Worm (Caenorhabditis elegans) whole organism, L1 larva: ENCODE measurements around the gene rpn-5.
A peak's percentile ranks its signal among the peaks of the same experiment; 100 is the strongest.

Source experiments
- ama-1 ChIP-seq: fragments of 150-350 bp; optimal IDR thresholded peaks from 2 replicates; lab custom pipeline; 2014
- ceh-63 ChIP-seq: fragments of 200-800 bp; sonication (Bioruptor generic); optimal IDR thresholded peaks from 2 replicates; lab custom pipeline; 2018; ENCODE audit warnings: mild to moderate bottlenecking, missing genetic modification characterization, missing compliant biosample characterization
- ceh-8 ChIP-seq: fragments of 200-800 bp; sonication (Bioruptor generic); optimal IDR thresholded peaks from 2 replicates; lab custom pipeline; 2018; ENCODE audit warnings: mild to moderate bottlenecking, missing genetic modification characterization, moderate library complexity, missing compliant biosample characterization
- ceh-90 ChIP-seq: sonication (generic microtip); optimal IDR thresholded peaks from 2 replicates; lab custom pipeline; 2016; ENCODE audit warnings: missing genetic modification characterization, missing compliant biosample characterization
- dpl-1 ChIP-seq, 3 experiments: fragments of 150-350 bp in 2 of 3; sonication (generic microtip) in 1 of 3; optimal IDR thresholded peaks; 2 replicates each; lab custom pipeline; 2014 to 2017; ENCODE audit warnings: missing biosample characterization in 3 of 3, missing genetic modification characterization in 3 of 3, missing genetic modification reagents in 3 of 3
- dsc-1 ChIP-seq: sonication (generic microtip); optimal IDR thresholded peaks from 2 replicates; lab custom pipeline; 2016; ENCODE audit warnings: mild to moderate bottlenecking, missing genetic modification characterization, missing compliant biosample characterization
- efl-1 ChIP-seq, 4 experiments: fragments of 150-350 bp; optimal IDR thresholded peaks in 3 of 4; peaks in 1 of 4; 1 replicate in 1 of 4; 2 replicates in 3 of 4; lab custom pipeline; 2014; ENCODE audit warnings: missing biosample characterization in 2 of 4, missing genetic modification characterization in 2 of 4, missing genetic modification reagents in 2 of 4
- egl-13 ChIP-seq: sonication (generic microtip); optimal IDR thresholded peaks from 2 replicates; lab custom pipeline; 2016; ENCODE audit warnings: missing genotype, missing genetic modification reagents, missing genetic modification characterization, missing compliant biosample characterization
- elt-2 ChIP-seq: sonication (generic microtip); optimal IDR thresholded peaks from 2 replicates; lab custom pipeline; 2016; ENCODE audit warnings: missing genetic modification characterization, mild to moderate bottlenecking, inconsistent platforms, missing compliant biosample characterization, missing genetic modification reagents
- elt-3 ChIP-seq, 6 experiments: fragments of 150-350 bp in 1 of 6; sonication (generic microtip); optimal IDR thresholded peaks; 2 replicates each; lab custom pipeline; 2017 to 2018; ENCODE audit warnings: missing biosample characterization in 6 of 6, missing genetic modification characterization in 6 of 6, inconsistent platforms in 1 of 6
- ets-5 ChIP-seq: fragments of 200-800 bp; sonication (Bioruptor generic); IDR thresholded peaks from 2 replicates; pipeline ENCODE4 v1.3.6; 2022; ENCODE audit warnings: missing genetic modification characterization, missing compliant biosample characterization
- fkh-4 ChIP-seq: sonication (generic microtip); optimal IDR thresholded peaks from 2 replicates; lab custom pipeline; 2016; ENCODE audit warnings: missing compliant biosample characterization, missing genetic modification characterization, borderline replicate concordance
- grh-1 ChIP-seq: fragments of 200-800 bp; sonication (Bioruptor generic); IDR thresholded peaks from 2 replicates; pipeline ENCODE4 v1.3.6; 2022; ENCODE audit warnings: missing genetic modification reagents, missing genetic modification characterization, missing compliant biosample characterization
- irx-1 ChIP-seq: sonication (generic microtip); optimal IDR thresholded peaks from 2 replicates; lab custom pipeline; 2016; ENCODE audit warnings: missing genetic modification characterization, missing compliant biosample characterization
- jun-1 ChIP-seq: fragments of 150-350 bp; optimal IDR thresholded peaks from 2 replicates; lab custom pipeline; 2014; ENCODE audit warnings: missing biosample characterization, missing genetic modification reagents, missing genetic modification characterization
- lin-13 ChIP-seq: fragments of 150-350 bp; optimal IDR thresholded peaks from 2 replicates; lab custom pipeline; 2014; ENCODE audit warnings: missing biosample characterization, missing genetic modification reagents, missing genetic modification characterization
- lin-14 ChIP-seq: fragments of 200-800 bp; sonication (Bioruptor generic); optimal IDR thresholded peaks from 2 replicates; lab custom pipeline; 2018; ENCODE audit warnings: mild to moderate bottlenecking, missing genetic modification characterization, moderate library complexity, missing compliant biosample characterization
- lsy-2 ChIP-seq, 2 experiments: fragments of 150-350 bp; optimal IDR thresholded peaks; 2 replicates each; lab custom pipeline; 2014; ENCODE audit warnings: missing biosample characterization in 2 of 2, missing genetic modification characterization in 2 of 2
- nhr-28 ChIP-seq: fragments of 150-350 bp; optimal IDR thresholded peaks from 2 replicates; lab custom pipeline; 2014; ENCODE audit warnings: missing biosample characterization, missing genetic modification characterization
- nhr-77 ChIP-seq: fragments of 150-350 bp; optimal IDR thresholded peaks from 2 replicates; lab custom pipeline; 2014; ENCODE audit warnings: missing biosample characterization, missing genetic modification characterization
- nhr-84 ChIP-seq: sonication (generic microtip); optimal IDR thresholded peaks from 2 replicates; lab custom pipeline; 2017; ENCODE audit warnings: missing biosample characterization, missing genetic modification characterization
- nhr-90 ChIP-seq: sonication (generic microtip); optimal IDR thresholded peaks from 2 replicates; lab custom pipeline; 2016; ENCODE audit warnings: mild to moderate bottlenecking, missing genetic modification characterization, missing compliant biosample characterization; ENCODE audit not compliant: poor library complexity
- skn-1 ChIP-seq: fragments of 150-350 bp; optimal IDR thresholded peaks from 2 replicates; lab custom pipeline; 2014; ENCODE audit warnings: missing biosample characterization, missing genetic modification characterization
- snpc-4 ChIP-seq: fragments of 150-350 bp; optimal IDR thresholded peaks from 2 replicates; lab custom pipeline; 2014; ENCODE audit warnings: missing biosample characterization, missing genetic modification characterization
- sox-4 ChIP-seq: sonication (generic microtip); optimal IDR thresholded peaks from 2 replicates; lab custom pipeline; 2016; ENCODE audit warnings: missing genetic modification characterization, missing compliant biosample characterization
- sptf-1 ChIP-seq: fragments of 150-350 bp; optimal IDR thresholded peaks from 2 replicates; lab custom pipeline; 2014; ENCODE audit warnings: missing biosample characterization, missing genetic modification characterization
- sup-37 ChIP-seq: fragments of 200-800 bp; sonication (Bioruptor generic); optimal IDR thresholded peaks from 2 replicates; lab custom pipeline; 2018; ENCODE audit warnings: mild to moderate bottlenecking, missing genetic modification characterization, missing compliant biosample characterization
- swsn-7 ChIP-seq: sonication (generic microtip); optimal IDR thresholded peaks from 2 replicates; lab custom pipeline; 2016; ENCODE audit warnings: missing genetic modification characterization, missing compliant biosample characterization
- tbx-2 ChIP-seq: sonication (generic microtip); optimal IDR thresholded peaks from 2 replicates; lab custom pipeline; 2016; ENCODE audit warnings: missing genetic modification characterization, missing compliant biosample characterization
- tlp-1 ChIP-seq: fragments of 150-350 bp; optimal IDR thresholded peaks from 2 replicates; lab custom pipeline; 2014; ENCODE audit warnings: missing biosample characterization, missing genetic modification characterization
- unc-130 ChIP-seq: fragments of 150-350 bp; optimal IDR thresholded peaks from 2 replicates; lab custom pipeline; 2017; ENCODE audit warnings: missing biosample characterization, missing genetic modification characterization, inconsistent platforms
- unc-30 ChIP-seq: sonication (generic microtip); optimal IDR thresholded peaks from 2 replicates; lab custom pipeline; 2017; ENCODE audit warnings: missing biosample characterization, missing genetic modification characterization
- vab-15 ChIP-seq: sonication (generic microtip); optimal IDR thresholded peaks from 2 replicates; lab custom pipeline; 2017; ENCODE audit warnings: missing genotype, mild to moderate bottlenecking, missing genetic modification characterization, missing compliant biosample characterization
- zip-4 ChIP-seq: fragments of 200-800 bp; sonication (Bioruptor generic); optimal IDR thresholded peaks from 2 replicates; lab custom pipeline; 2018; ENCODE audit warnings: mild to moderate bottlenecking, missing genetic modification characterization, moderate library complexity, missing compliant biosample characterization

Gene rpn-5

DNA sequence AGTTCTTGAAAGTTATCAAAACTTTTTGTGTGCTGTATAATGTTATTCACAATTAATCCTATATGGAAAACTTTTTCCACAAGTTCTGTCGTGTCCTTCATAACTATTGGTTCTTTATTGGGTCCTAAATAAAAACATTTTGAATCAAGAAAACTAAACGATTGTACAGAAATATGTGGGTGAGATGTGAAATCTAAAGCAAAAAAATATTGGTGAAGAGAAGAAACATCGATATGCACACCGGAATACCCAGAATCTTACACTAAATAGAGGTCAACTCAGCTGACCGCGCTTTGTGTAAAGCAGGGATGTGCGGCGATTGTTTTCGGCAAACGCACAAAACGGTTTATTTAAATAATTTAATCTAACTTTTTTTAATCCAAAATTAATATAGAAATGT is 36.9 kb downstream of the rpn-5 start, which contains the start of gene T05A7.13:
TSS of gene T05A7.13 (minus strand) at position 101 of the 400 bp plus-strand sequence.
- TF ChIP-seq lin-13 (no peak), nhr-77 (tag; lab: Kevin White, UChicago) (no peak), egl-13 (tag; lab: Kevin White, UChicago) (no peak), lsy-2 (tag; optimal IDR thresholded peaks at IDR 0.05; lab: Kevin White, UChicago) (no peak), grh-1 (no peak), skn-1 (no peak), dpl-1 (GFP tag; optimal IDR thresholded peaks at IDR 0.05; lab: Kevin White, UChicago) (no peak), sup-37 (GFP tag; lab: Kevin White, UChicago) (no peak), ceh-8 (no peak), unc-30 (tag; lab: Kevin White, UChicago) (no peak), unc-130 (tag; lab: Kevin White, UChicago) (no peak), efl-1 (optimal IDR thresholded peaks at IDR 0.05; lab: Kevin White, UChicago) (no peak), efl-1 (GFP tag; optimal IDR thresholded peaks at IDR 0.05 in 1 of 2; lab: Kevin White, UChicago) (no peak)

DNA sequence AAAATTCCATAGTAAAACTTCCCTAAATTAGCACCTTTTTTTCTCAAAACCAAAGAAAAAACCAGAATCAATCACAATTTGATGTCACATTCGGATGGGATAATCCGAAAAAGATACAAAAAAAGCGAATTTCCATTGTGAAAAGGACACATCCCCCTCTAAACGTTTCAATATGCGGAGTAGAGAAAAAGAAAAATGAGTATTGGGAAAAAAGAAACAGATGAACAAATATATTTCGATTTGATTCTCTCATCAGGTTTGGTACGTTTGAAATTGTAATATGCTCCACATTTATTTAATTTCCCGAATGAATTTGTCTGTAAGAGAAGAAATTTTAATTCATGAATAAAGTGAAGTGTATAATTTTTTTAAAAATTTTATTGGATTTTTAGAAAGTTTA is 40.0 kb downstream of the rpn-5 start:
- TF ChIP-seq dsc-1 (tag; lab: Kevin White, UChicago) = peak; percentile 91
- peak; percentile 67 for TF ChIP-seq fkh-4 (tag; lab: Kevin White, UChicago)
- no peak for TF ChIP-seq lin-14 (GFP tag; lab: Kevin White, UChicago)
- no peak for TF ChIP-seq tbx-2

DNA sequence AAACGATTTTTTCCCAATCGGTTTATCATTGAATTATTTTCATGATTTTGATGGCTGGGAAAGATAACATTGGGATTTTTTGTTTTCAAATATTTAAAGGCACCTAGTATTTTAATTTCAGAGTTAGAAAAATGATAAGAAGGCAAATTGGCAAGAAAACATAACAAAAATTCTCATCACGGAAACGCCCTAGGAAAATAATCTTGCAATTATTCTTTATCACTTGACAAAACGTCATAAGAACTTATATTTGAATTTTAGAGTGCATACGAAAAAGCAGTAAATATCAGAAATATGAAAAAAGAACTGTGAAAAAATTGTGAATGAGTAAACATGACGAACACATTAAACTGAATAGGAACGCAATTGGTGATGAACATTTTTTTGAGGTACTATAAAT is 40.9 kb downstream of the rpn-5 start:
- no peak for TF ChIP-seq jun-1 (tag; lab: Kevin White, UChicago)
- TF ChIP-seq elt-2 (tag; lab: Kevin White, UChicago) = peak; percentile 80
- no peak for TF ChIP-seq efl-1 (optimal IDR thresholded peaks at IDR 0.05; lab: Kevin White, UChicago)
- peak in 1 of 2 experiments; percentile 2 for TF ChIP-seq efl-1 (GFP tag; optimal IDR thresholded peaks at IDR 0.05 in 1 of 2; lab: Kevin White, UChicago)

DNA sequence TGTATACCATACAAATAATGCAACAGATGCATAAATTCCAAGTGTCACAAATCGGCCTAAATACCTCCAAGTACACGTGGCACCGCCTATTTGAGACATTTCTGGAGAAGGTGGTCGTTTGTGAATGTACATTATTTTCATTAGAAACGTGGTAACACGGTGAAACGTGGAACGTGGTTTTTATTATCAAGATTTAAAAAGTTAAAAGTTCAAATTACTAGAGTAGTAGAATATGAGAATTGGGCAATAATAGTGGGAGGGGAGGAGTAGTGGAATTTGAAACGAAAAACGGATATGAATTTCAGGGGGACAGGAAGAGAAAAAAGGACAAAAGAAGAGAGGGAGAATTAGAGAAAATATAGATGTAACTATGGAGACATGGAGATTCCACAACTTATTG is 42.4 kb downstream of the rpn-5 start, which contains the start of gene fut-6:
TSS of gene fut-6 (minus strand) at position 101 of the 400 bp plus-strand sequence.
- TF ChIP-seq ets-5 (no peak), elt-3 (tag; optimal IDR thresholded peaks at IDR 0.05; lab: Kevin White, UChicago) (no peak), ceh-8 (no peak), unc-30 (tag; lab: Kevin White, UChicago) (no peak), efl-1 (optimal IDR thresholded peaks at IDR 0.05; lab: Kevin White, UChicago) (no peak), efl-1 (GFP tag; optimal IDR thresholded peaks at IDR 0.05 in 1 of 2; lab: Kevin White, UChicago) (no peak), snpc-4 (no peak), nhr-84 (no peak), nhr-28 (no peak), zip-4 (GFP tag; lab: Kevin White, UChicago) (no peak), irx-1 (tag; lab: Kevin White, UChicago) (no peak), nhr-90 (tag; lab: Kevin White, UChicago) (no peak), ama-1 (no peak), grh-1 (no peak), swsn-7 (tag; lab: Kevin White, UChicago) (no peak), ceh-90 (tag; lab: Kevin White, UChicago) (no peak), vab-15 (no peak), sptf-1 (tag; lab: Kevin White, UChicago) (no peak), tlp-1 (no peak)

- TF ChIP-seq sox-4 (no peak), sup-37 (GFP tag; lab: Kevin White, UChicago) (no peak), nhr-77 (tag; lab: Kevin White, UChicago) (no peak), ama-1 (no peak), ceh-63 (GFP tag; lab: Kevin White, UChicago) (no peak)
These were observed 48.2 kb downstream of the rpn-5 start for ce11 chrII:4650072-4650471.
